Worm (Caenorhabditis elegans) whole organism, L1 larva: ENCODE data around the gene K09D9.14.
A peak's percentile ranks its signal among the peaks of the same experiment; 100 is the strongest.

ENCODE experiments used
- C04F5.9 ChIP-seq: sonication (generic microtip); optimal IDR thresholded peaks from 2 replicates; lab custom pipeline; 2016; ENCODE audit warnings: missing genetic modification characterization, missing compliant biosample characterization
- C16A3.4 ChIP-seq: fragments of 150-350 bp; optimal IDR thresholded peaks from 2 replicates; lab custom pipeline; 2014; ENCODE audit warnings: missing biosample characterization, missing genetic modification characterization
- C34B4.2 ChIP-seq: sonication (generic microtip); optimal IDR thresholded peaks from 2 replicates; lab custom pipeline; 2017; ENCODE audit warnings: mild to moderate bottlenecking, missing genetic modification characterization, missing compliant biosample characterization
- F16B12.6 ChIP-seq: fragments of 150-350 bp; optimal IDR thresholded peaks from 2 replicates; lab custom pipeline; 2014; ENCODE audit warnings: missing biosample characterization, missing genetic modification characterization
- aha-1 ChIP-seq: fragments of 150-350 bp; optimal IDR thresholded peaks from 2 replicates; lab custom pipeline; 2014; ENCODE audit warnings: missing biosample characterization, missing genetic modification characterization
- aly-2 ChIP-seq: fragments of 150-350 bp; optimal IDR thresholded peaks from 2 replicates; lab custom pipeline; 2014; ENCODE audit warnings: missing biosample characterization, missing genetic modification characterization
- blmp-1 ChIP-seq: fragments of 150-350 bp; optimal IDR thresholded peaks from 2 replicates; lab custom pipeline; 2014; ENCODE audit warnings: missing biosample characterization, missing genetic modification characterization
- ceh-63 ChIP-seq: fragments of 200-800 bp; sonication (Bioruptor generic); optimal IDR thresholded peaks from 2 replicates; lab custom pipeline; 2018; ENCODE audit warnings: mild to moderate bottlenecking, missing genetic modification characterization, missing compliant biosample characterization
- dpl-1 ChIP-seq, 3 experiments: fragments of 150-350 bp in 2 of 3; sonication (generic microtip) in 1 of 3; optimal IDR thresholded peaks; 2 replicates each; lab custom pipeline; 2014 to 2017; ENCODE audit warnings: missing biosample characterization in 3 of 3, missing genetic modification characterization in 3 of 3, missing genetic modification reagents in 3 of 3
- efl-1 ChIP-seq, 4 experiments: fragments of 150-350 bp; optimal IDR thresholded peaks in 3 of 4; peaks in 1 of 4; 1 replicate in 1 of 4; 2 replicates in 3 of 4; lab custom pipeline; 2014; ENCODE audit warnings: missing biosample characterization in 2 of 4, missing genetic modification characterization in 2 of 4, missing genetic modification reagents in 2 of 4
- elt-2 ChIP-seq: sonication (generic microtip); optimal IDR thresholded peaks from 2 replicates; lab custom pipeline; 2016; ENCODE audit warnings: missing genetic modification characterization, mild to moderate bottlenecking, inconsistent platforms, missing compliant biosample characterization, missing genetic modification reagents
- fkh-4 ChIP-seq: sonication (generic microtip); optimal IDR thresholded peaks from 2 replicates; lab custom pipeline; 2016; ENCODE audit warnings: missing compliant biosample characterization, missing genetic modification characterization, borderline replicate concordance
- grh-1 ChIP-seq: fragments of 200-800 bp; sonication (Bioruptor generic); IDR thresholded peaks from 2 replicates; pipeline ENCODE4 v1.3.6; 2022; ENCODE audit warnings: missing genetic modification reagents, missing genetic modification characterization, missing compliant biosample characterization
- hlh-4 ChIP-seq: sonication (generic microtip); optimal IDR thresholded peaks from 2 replicates; lab custom pipeline; 2016; ENCODE audit warnings: mild to moderate bottlenecking, missing genetic modification characterization, missing compliant biosample characterization
- hpl-2 ChIP-seq: fragments of 150-350 bp; optimal IDR thresholded peaks from 2 replicates; lab custom pipeline; 2014; ENCODE audit warnings: missing biosample characterization, missing genetic modification reagents, missing genetic modification characterization
- jun-1 ChIP-seq: fragments of 150-350 bp; optimal IDR thresholded peaks from 2 replicates; lab custom pipeline; 2014; ENCODE audit warnings: missing biosample characterization, missing genetic modification reagents, missing genetic modification characterization
- lin-13 ChIP-seq: fragments of 150-350 bp; optimal IDR thresholded peaks from 2 replicates; lab custom pipeline; 2014; ENCODE audit warnings: missing biosample characterization, missing genetic modification reagents, missing genetic modification characterization
- lin-14 ChIP-seq: fragments of 200-800 bp; sonication (Bioruptor generic); optimal IDR thresholded peaks from 2 replicates; lab custom pipeline; 2018; ENCODE audit warnings: mild to moderate bottlenecking, missing genetic modification characterization, moderate library complexity, missing compliant biosample characterization
- lir-3 ChIP-seq: sonication (generic microtip); optimal IDR thresholded peaks from 2 replicates; lab custom pipeline; 2016; ENCODE audit warnings: mild to moderate bottlenecking, missing genetic modification characterization, moderate library complexity, missing compliant biosample characterization; ENCODE audit not compliant: poor library complexity
- nhr-19 ChIP-seq: fragments of 200-800 bp; sonication (Bioruptor generic); conservative IDR thresholded peaks from 2 replicates; pipeline ENCODE4 v1.3.6; 2022; ENCODE audit warnings: missing genetic modification characterization, missing compliant biosample characterization
- nhr-77 ChIP-seq: fragments of 150-350 bp; optimal IDR thresholded peaks from 2 replicates; lab custom pipeline; 2014; ENCODE audit warnings: missing biosample characterization, missing genetic modification characterization
- nhr-90 ChIP-seq: sonication (generic microtip); optimal IDR thresholded peaks from 2 replicates; lab custom pipeline; 2016; ENCODE audit warnings: mild to moderate bottlenecking, missing genetic modification characterization, missing compliant biosample characterization; ENCODE audit not compliant: poor library complexity
- skn-1 ChIP-seq: fragments of 150-350 bp; optimal IDR thresholded peaks from 2 replicates; lab custom pipeline; 2014; ENCODE audit warnings: missing biosample characterization, missing genetic modification characterization
- snpc-4 ChIP-seq: fragments of 150-350 bp; optimal IDR thresholded peaks from 2 replicates; lab custom pipeline; 2014; ENCODE audit warnings: missing biosample characterization, missing genetic modification characterization
- sox-4 ChIP-seq: sonication (generic microtip); optimal IDR thresholded peaks from 2 replicates; lab custom pipeline; 2016; ENCODE audit warnings: missing genetic modification characterization, missing compliant biosample characterization
- sup-37 ChIP-seq: fragments of 200-800 bp; sonication (Bioruptor generic); optimal IDR thresholded peaks from 2 replicates; lab custom pipeline; 2018; ENCODE audit warnings: mild to moderate bottlenecking, missing genetic modification characterization, missing compliant biosample characterization
- swsn-7 ChIP-seq: sonication (generic microtip); optimal IDR thresholded peaks from 2 replicates; lab custom pipeline; 2016; ENCODE audit warnings: missing genetic modification characterization, missing compliant biosample characterization
- unc-30 ChIP-seq: sonication (generic microtip); optimal IDR thresholded peaks from 2 replicates; lab custom pipeline; 2017; ENCODE audit warnings: missing biosample characterization, missing genetic modification characterization
- unc-62 ChIP-seq: fragments of 150-350 bp; optimal IDR thresholded peaks from 2 replicates; lab custom pipeline; 2014; ENCODE audit warnings: missing biosample characterization, missing genetic modification reagents, missing genetic modification characterization
- unc-86 ChIP-seq: sonication (generic microtip); optimal IDR thresholded peaks from 2 replicates; lab custom pipeline; 2016; ENCODE audit warnings: missing genetic modification characterization, missing compliant biosample characterization
- xbp-1 ChIP-seq: sonication (generic microtip); optimal IDR thresholded peaks from 2 replicates; lab custom pipeline; 2016; ENCODE audit warnings: missing genetic modification characterization, missing compliant biosample characterization
- zip-4 ChIP-seq: fragments of 200-800 bp; sonication (Bioruptor generic); optimal IDR thresholded peaks from 2 replicates; lab custom pipeline; 2018; ENCODE audit warnings: mild to moderate bottlenecking, missing genetic modification characterization, moderate library complexity, missing compliant biosample characterization
- ztf-11 ChIP-seq, 2 experiments: sonication (generic microtip); optimal IDR thresholded peaks; 2 replicates each; lab custom pipeline; 2016 to 2017; ENCODE audit warnings: missing genetic modification characterization in 2 of 2, missing biosample characterization in 1 of 2, missing compliant biosample characterization in 1 of 2

Gene K09D9.14

ce11 chrV:4029627-4030026 lies 8.0 kb upstream of the K09D9.14 start (continued):
- TF ChIP-seq unc-86 (tag; lab: Kevin White, UChicago) (no peak), lin-13 (no peak), grh-1 (no peak), ceh-63 (GFP tag; lab: Kevin White, UChicago) (no peak), swsn-7 (tag; lab: Kevin White, UChicago) (no peak), nhr-19 (no peak), nhr-90 (no peak)

ce11 chrV:4024777-4025176 lies 3.1 kb upstream of the K09D9.14 start, which contains the start of gene K09D9.1:
Gene K09D9.1 (plus strand): TSS chrV:4025047.
- TF ChIP-seq zip-4 (GFP tag; lab: Kevin White, UChicago) (peak; percentile 73), unc-62 (no peak), skn-1 (peak; percentile 53), elt-2 (tag; lab: Kevin White, UChicago) (peak; percentile 74), jun-1 (tag; lab: Kevin White, UChicago) (no peak), fkh-4 (tag; lab: Kevin White, UChicago) (no peak), C16A3.4 (tag; lab: Kevin White, UChicago) (no peak)

ce11 chrV:4022309-4022708 lies 633 bp upstream of the K09D9.14 start, which contains the start of gene cyp-35A3:
Gene cyp-35A3 (plus strand): TSS chrV:4022609.
- TF ChIP-seq xbp-1 = no peak
- TF ChIP-seq hpl-2 (GFP tag; lab: Kevin White, UChicago) = no peak
- TF ChIP-seq sox-4 (tag; lab: Kevin White, UChicago) = no peak
- no peak for TF ChIP-seq sup-37
- no peak for TF ChIP-seq C34B4.2 (tag; lab: Kevin White, UChicago)
- no peak for TF ChIP-seq C16A3.4 (tag; lab: Kevin White, UChicago)
- TF ChIP-seq aly-2 (tag; lab: Kevin White, UChicago) = no peak
- TF ChIP-seq grh-1 = no peak
- TF ChIP-seq aha-1 (tag; lab: Kevin White, UChicago) = no peak
- no peak for TF ChIP-seq C04F5.9
- TF ChIP-seq ztf-11 (tag; optimal IDR thresholded peaks at IDR 0.05; lab: Kevin White, UChicago) = no peak
- no peak for TF ChIP-seq lin-13
- TF ChIP-seq unc-30 (tag; lab: Kevin White, UChicago) = no peak
- TF ChIP-seq lir-3 (tag; lab: Kevin White, UChicago) = no peak
- TF ChIP-seq fkh-4 (tag; lab: Kevin White, UChicago) = no peak
- no peak for TF ChIP-seq snpc-4

- TF ChIP-seq dpl-1 (GFP tag; optimal IDR thresholded peaks at IDR 0.05; lab: Kevin White, UChicago) = no peak
- no peak for TF ChIP-seq lin-14 (GFP tag; lab: Kevin White, UChicago)
- no peak for TF ChIP-seq aly-2 (tag; lab: Kevin White, UChicago)
- TF ChIP-seq blmp-1 = no peak
- no peak for TF ChIP-seq C04F5.9
- TF ChIP-seq nhr-77 = no peak
- no peak for TF ChIP-seq hpl-2 (GFP tag; lab: Kevin White, UChicago)
- no peak for TF ChIP-seq jun-1 (tag; lab: Kevin White, UChicago)
- TF ChIP-seq hlh-4 (tag; lab: Kevin White, UChicago) = no peak
- no peak for TF ChIP-seq F16B12.6
Observed at ce11 chrV:4019188-4019587, 2.5 kb downstream of the K09D9.14 start, which contains the start of gene K09D9.3. Gene K09D9.3 (plus strand): TSS chrV:4019488.

- TF ChIP-seq sox-4 (tag; lab: Kevin White, UChicago) (no peak), efl-1 (optimal IDR thresholded peaks at IDR 0.05; lab: Kevin White, UChicago) (no peak), efl-1 (GFP tag; optimal IDR thresholded peaks at IDR 0.05 in 1 of 2; lab: Kevin White, UChicago) (peak in 1 of 2 experiments; percentile 62)
Observed at ce11 chrV:4018591-4018990, 3.1 kb downstream of the K09D9.14 start.
